Fruit fly (Drosophila melanogaster) whole organism, adult: ENCODE measurements around the gene Naa30A.

Experiments used
- CG12768 ChIP-seq: fragments of 200-800 bp; sonication (Bioruptor generic); optimal IDR thresholded peaks from 2 replicates; lab custom pipeline; 2017; ENCODE audit warnings: missing biosample characterization, missing genetic modification characterization, mild to moderate bottlenecking, moderate library complexity, missing genetic modification reagents
- CG33017 ChIP-seq: fragments of 200-800 bp; sonication (Bioruptor generic); optimal IDR thresholded peaks from 2 replicates; lab custom pipeline; 2018; ENCODE audit warnings: missing biosample characterization, mild to moderate bottlenecking, missing genetic modification characterization, moderate library complexity
- Clk ChIP-seq: fragments of 200-800 bp; sonication (Bioruptor generic); optimal IDR thresholded peaks from 2 replicates; lab custom pipeline; 2017; ENCODE audit warnings: missing biosample characterization, missing genetic modification characterization
- Hr96 ChIP-seq: fragments of 200-800 bp; sonication (Bioruptor generic); optimal IDR thresholded peaks from 2 replicates; lab custom pipeline; 2016; ENCODE audit warnings: missing biosample characterization, missing genetic modification characterization
- Mnt ChIP-seq: fragments of 200-800 bp; sonication (Bioruptor generic); optimal IDR thresholded peaks from 2 replicates; lab custom pipeline; 2016; ENCODE audit warnings: missing biosample characterization, mild to moderate bottlenecking, missing genetic modification characterization
- bab1 ChIP-seq: fragments of 200-800 bp; sonication (Bioruptor generic); optimal IDR thresholded peaks from 3 replicates; lab custom pipeline; 2019; ENCODE audit warnings: missing biosample characterization, mild to moderate bottlenecking, missing genetic modification characterization, moderate library complexity
- kay ChIP-seq: fragments of 200-800 bp; sonication (Bioruptor generic); peaks from one replicate; lab custom pipeline; 2016; ENCODE audit warnings: missing biosample characterization, missing genetic modification characterization, borderline replicate concordance
- pad ChIP-seq: fragments of 200-800 bp; sonication (Bioruptor generic); optimal IDR thresholded peaks from 3 replicates; lab custom pipeline; 2017; ENCODE audit warnings: missing biosample characterization, missing genetic modification characterization, mild to moderate bottlenecking, moderate library complexity, missing genetic modification reagents

dm6 chrX:1341528-1341927 lies 378 bp upstream of the Naa30A start, which contains the start of gene CG11409:
- TF ChIP-seq Mnt (GFP tag; lab: Kevin White, UChicago) (no peak), kay (GFP tag; lab: Kevin White, UChicago) (no peak), pad (GFP tag; lab: Kevin White, UChicago) (no peak), Clk (GFP tag; lab: Kevin White, UChicago) (no peak), CG33017 (tag; lab: Kevin White, UChicago) (no peak), bab1 (GFP tag; lab: Kevin White, UChicago) (no peak), CG12768 (GFP tag; lab: Kevin White, UChicago) (no peak), Hr96 (GFP tag; lab: Kevin White, UChicago) (no peak)
